Worm (Caenorhabditis elegans) whole organism, L4 larva: ENCODE results near the gene F20D1.3.
A peak's percentile ranks its signal among the peaks of the same experiment; 100 is the strongest.

Source experiments
- D1046.2 ChIP-seq: fragments of 200-800 bp; sonication (Bioruptor generic); IDR thresholded peaks from 2 replicates; pipeline ENCODE4 v1.3.6; 2022; ENCODE audit warnings: missing genetic modification characterization, missing compliant biosample characterization
- F10B5.3 ChIP-seq: sonication (generic microtip); optimal IDR thresholded peaks from 2 replicates; lab custom pipeline; 2016; ENCODE audit warnings: mild to moderate bottlenecking, missing genetic modification characterization, missing compliant biosample characterization
- F44E2.7 ChIP-seq: fragments of 200-800 bp; sonication (Bioruptor generic); IDR thresholded peaks from 2 replicates; pipeline ENCODE4 v2.1.2; 2022; ENCODE audit warnings: missing genetic modification characterization, missing compliant biosample characterization
- F49E8.2 ChIP-seq: sonication (generic microtip); optimal IDR thresholded peaks from 2 replicates; lab custom pipeline; 2016; ENCODE audit warnings: missing compliant biosample characterization, mild to moderate bottlenecking, missing genetic modification characterization, borderline replicate concordance
- T26A8.4 ChIP-seq: fragments of 200-800 bp; sonication (Bioruptor generic); IDR thresholded peaks from 2 replicates; pipeline ENCODE4 v1.3.6; 2022; ENCODE audit warnings: missing genetic modification characterization, missing compliant biosample characterization
- Y48G9A.11 ChIP-seq: fragments of 200-800 bp; sonication (Bioruptor generic); IDR thresholded peaks from 2 replicates; pipeline ENCODE4 v1.3.6; 2022; ENCODE audit warnings: missing genetic modification reagents, missing genetic modification characterization, missing compliant biosample characterization
- Y5F2A.4 ChIP-seq: fragments of 200-800 bp; sonication (Bioruptor generic); optimal IDR thresholded peaks from 2 replicates; lab custom pipeline; 2018; ENCODE audit warnings: mild to moderate bottlenecking, missing genetic modification characterization, missing compliant biosample characterization
- Y75B8A.6 ChIP-seq: fragments of 200-800 bp; sonication (Bioruptor generic); IDR thresholded peaks from 2 replicates; pipeline ENCODE4 v1.3.6; 2022; ENCODE audit warnings: missing genetic modification reagents, missing genetic modification characterization, missing compliant biosample characterization
- aha-1 ChIP-seq: fragments of 150-350 bp; peaks from one replicate; lab custom pipeline; 2014; ENCODE audit warnings: missing biosample characterization, missing genetic modification characterization
- ama-1 ChIP-seq: fragments of 150-350 bp; optimal IDR thresholded peaks from 2 replicates; lab custom pipeline; 2014; ENCODE audit warnings: inconsistent platforms, mixed read lengths
- ceh-28 ChIP-seq: fragments of 150-350 bp; optimal IDR thresholded peaks from 2 replicates; lab custom pipeline; 2014; ENCODE audit warnings: missing biosample characterization, missing genetic modification reagents, missing genetic modification characterization
- ceh-32 ChIP-seq: sonication (generic microtip); optimal IDR thresholded peaks from 2 replicates; lab custom pipeline; 2016; ENCODE audit warnings: mild to moderate bottlenecking, missing genetic modification characterization, missing compliant biosample characterization; ENCODE audit not compliant: poor library complexity
- daf-12 ChIP-seq: fragments of 150-350 bp; optimal IDR thresholded peaks from 2 replicates; lab custom pipeline; 2014; ENCODE audit warnings: missing biosample characterization, missing genetic modification reagents, missing genetic modification characterization
- daf-16 ChIP-seq, 3 experiments: sonication (generic microtip); optimal IDR thresholded peaks; 2 replicates each; lab custom pipeline; 2016 to 2017; ENCODE audit warnings: missing genetic modification characterization in 3 of 3, missing genetic modification reagents in 3 of 3, mild to moderate bottlenecking in 2 of 3, missing compliant biosample characterization in 2 of 3, missing biosample characterization in 1 of 3, moderate library complexity in 1 of 3
- daf-8 ChIP-seq: fragments of 200-800 bp; sonication (Bioruptor generic); IDR thresholded peaks from 2 replicates; pipeline ENCODE4 v1.3.6; 2022; ENCODE audit warnings: missing genetic modification characterization, missing compliant biosample characterization
- dmd-6 ChIP-seq: fragments of 200-800 bp; sonication (Bioruptor generic); IDR thresholded peaks from 2 replicates; pipeline ENCODE4 v1.3.6; 2022; ENCODE audit warnings: missing genetic modification reagents, missing genetic modification characterization, missing compliant biosample characterization
- dmd-8 ChIP-seq: fragments of 200-800 bp; sonication (Bioruptor generic); IDR thresholded peaks from 2 replicates; pipeline ENCODE4 v1.3.6; 2022; ENCODE audit warnings: missing genetic modification characterization, missing compliant biosample characterization
- dmd-9 ChIP-seq: fragments of 200-800 bp; sonication (Bioruptor generic); IDR thresholded peaks from 2 replicates; pipeline ENCODE4 v1.3.6; 2022; ENCODE audit warnings: missing genetic modification reagents, missing genetic modification characterization, missing compliant biosample characterization
- dve-1 ChIP-seq: sonication (generic microtip); optimal IDR thresholded peaks from 2 replicates; lab custom pipeline; 2017; ENCODE audit warnings: antibody characterized with exemption, mild to moderate bottlenecking, missing genetic modification characterization, missing compliant biosample characterization; ENCODE audit not compliant: insufficient read depth
- fkh-10 ChIP-seq: fragments of 150-350 bp; optimal IDR thresholded peaks from 2 replicates; lab custom pipeline; 2014; ENCODE audit warnings: missing biosample characterization, missing genetic modification reagents, missing genetic modification characterization
- gei-8 ChIP-seq: fragments of 200-800 bp; sonication (Bioruptor generic); optimal IDR thresholded peaks from 2 replicates; lab custom pipeline; 2018; ENCODE audit warnings: mild to moderate bottlenecking, missing genetic modification characterization, missing compliant biosample characterization
- hlh-11 ChIP-seq: fragments of 200-800 bp; sonication (Bioruptor generic); optimal IDR thresholded peaks from 2 replicates; lab custom pipeline; 2018; ENCODE audit warnings: mild to moderate bottlenecking, missing genetic modification characterization, missing compliant biosample characterization
- hlh-30 ChIP-seq: sonication (generic microtip); optimal IDR thresholded peaks from 2 replicates; lab custom pipeline; 2017; ENCODE audit warnings: antibody characterized with exemption, mild to moderate bottlenecking, missing genetic modification characterization, missing compliant biosample characterization; ENCODE audit not compliant: insufficient read depth
- lim-7 ChIP-seq: fragments of 200-800 bp; sonication (Bioruptor generic); IDR thresholded peaks from 2 replicates; pipeline ENCODE4 v1.3.6; 2022; ENCODE audit warnings: missing genetic modification characterization, missing compliant biosample characterization
- lin-15B ChIP-seq: fragments of 150-350 bp; sonication (generic microtip); optimal IDR thresholded peaks from 3 replicates; lab custom pipeline; 2014; ENCODE audit warnings: missing biosample characterization, missing genetic modification characterization
- lin-29 ChIP-seq: fragments of 200-800 bp; sonication (Bioruptor generic); IDR thresholded peaks from 2 replicates; pipeline ENCODE4 v1.3.6; 2022; ENCODE audit warnings: missing genetic modification reagents, missing genetic modification characterization, missing compliant biosample characterization
- lin-39 ChIP-seq: fragments of 150-350 bp; optimal IDR thresholded peaks from 2 replicates; lab custom pipeline; 2014; ENCODE audit warnings: missing biosample characterization, missing genetic modification reagents, missing genetic modification characterization
- madf-9 ChIP-seq: fragments of 200-800 bp; sonication (Bioruptor generic); conservative IDR thresholded peaks from 2 replicates; pipeline ENCODE4 v1.3.6; 2022; ENCODE audit warnings: missing genetic modification reagents, missing genetic modification characterization, missing compliant biosample characterization
- mdl-1 ChIP-seq, 2 experiments: fragments of 150-350 bp in 1 of 2; sonication (generic microtip) in 1 of 2; optimal IDR thresholded peaks; 2 replicates each; lab custom pipeline; 2014 to 2017; ENCODE audit warnings: missing biosample characterization in 2 of 2, missing genetic modification characterization in 2 of 2
- mep-1 ChIP-seq: fragments of 150-350 bp; sonication (generic microtip); optimal IDR thresholded peaks from 3 replicates; lab custom pipeline; 2014; ENCODE audit warnings: missing biosample characterization, missing genetic modification characterization
- mxl-2 ChIP-seq: fragments of 200-800 bp; sonication (Bioruptor generic); conservative IDR thresholded peaks from 2 replicates; pipeline ENCODE4 v1.3.6; 2022; ENCODE audit warnings: missing genetic modification reagents, missing genetic modification characterization, missing compliant biosample characterization
- nhr-237 ChIP-seq: sonication (generic microtip); optimal IDR thresholded peaks from 2 replicates; lab custom pipeline; 2017; ENCODE audit warnings: missing biosample characterization, missing genetic modification characterization
- nhr-25 ChIP-seq: sonication (generic microtip); optimal IDR thresholded peaks from 2 replicates; lab custom pipeline; 2017; ENCODE audit warnings: missing genetic modification characterization, mild to moderate bottlenecking, missing compliant biosample characterization, antibody characterized with exemption, moderate library complexity, borderline replicate concordance; ENCODE audit not compliant: insufficient read depth
- nhr-28 ChIP-seq: fragments of 150-350 bp; optimal IDR thresholded peaks from 2 replicates; lab custom pipeline; 2014; ENCODE audit warnings: missing biosample characterization, missing genetic modification characterization
- nhr-41 ChIP-seq: fragments of 200-800 bp; sonication (Bioruptor generic); IDR thresholded peaks from 2 replicates; pipeline ENCODE4 v1.3.6; 2022; ENCODE audit warnings: missing genetic modification reagents, missing genetic modification characterization, missing compliant biosample characterization
- nhr-6 ChIP-seq: fragments of 150-350 bp; optimal IDR thresholded peaks from 2 replicates; lab custom pipeline; 2014; ENCODE audit warnings: missing biosample characterization, missing genetic modification characterization
- pha-4 ChIP-seq, 2 experiments: fragments of 150-350 bp in 1 of 2; fragments of 200-800 bp in 1 of 2; sonication (Bioruptor generic) in 1 of 2; IDR thresholded peaks in 1 of 2; optimal IDR thresholded peaks in 1 of 2; 2 replicates each; pipeline versions ENCODE4 v1.3.6 to Lab custom; 2014 to 2022; ENCODE audit warnings: missing genetic modification characterization in 2 of 2, missing genetic modification reagents in 2 of 2, missing biosample characterization in 1 of 2, missing compliant biosample characterization in 1 of 2
- pqm-1 ChIP-seq: sonication (generic microtip); optimal IDR thresholded peaks from 2 replicates; lab custom pipeline; 2017; ENCODE audit warnings: missing biosample characterization, missing genetic modification characterization
- sdz-12 ChIP-seq: fragments of 200-800 bp; sonication (Bioruptor generic); optimal IDR thresholded peaks from 2 replicates; lab custom pipeline; 2018; ENCODE audit warnings: mild to moderate bottlenecking, missing genetic modification characterization, missing compliant biosample characterization
- skn-1 ChIP-seq: fragments of 150-350 bp; optimal IDR thresholded peaks from 2 replicates; lab custom pipeline; 2014; ENCODE audit warnings: missing biosample characterization, missing genetic modification characterization
- snpc-4 ChIP-seq: fragments of 150-350 bp; optimal IDR thresholded peaks from 2 replicates; lab custom pipeline; 2014; ENCODE audit warnings: missing biosample characterization, missing genetic modification characterization
- spr-1 ChIP-seq: sonication (generic microtip); optimal IDR thresholded peaks from 2 replicates; lab custom pipeline; 2016; ENCODE audit warnings: mild to moderate bottlenecking, missing genetic modification characterization, missing compliant biosample characterization
- spr-3 ChIP-seq: fragments of 200-800 bp; sonication (Bioruptor generic); optimal IDR thresholded peaks from 2 replicates; lab custom pipeline; 2018; ENCODE audit warnings: mild to moderate bottlenecking, missing genetic modification characterization, missing compliant biosample characterization
- unc-130 ChIP-seq: sonication (generic microtip); optimal IDR thresholded peaks from 2 replicates; lab custom pipeline; 2016; ENCODE audit warnings: missing genetic modification reagents, missing genetic modification characterization, missing compliant biosample characterization
- vab-7 ChIP-seq: fragments of 200-800 bp; sonication (Bioruptor generic); IDR thresholded peaks from 2 replicates; pipeline ENCODE4 v1.3.6; 2022; ENCODE audit warnings: missing genetic modification reagents, missing genetic modification characterization, missing compliant biosample characterization
- zfp-2 ChIP-seq: sonication (generic microtip); optimal IDR thresholded peaks from 2 replicates; lab custom pipeline; 2016; ENCODE audit warnings: mild to moderate bottlenecking, missing genetic modification characterization, missing compliant biosample characterization
- zfp-3 ChIP-seq: fragments of 200-800 bp; sonication (Bioruptor generic); conservative IDR thresholded peaks from 2 replicates; pipeline ENCODE4 v1.3.6; 2022; ENCODE audit warnings: missing genetic modification reagents, missing genetic modification characterization, missing compliant biosample characterization
- ztf-7 ChIP-seq: fragments of 150-350 bp; optimal IDR thresholded peaks from 2 replicates; lab custom pipeline; 2014; ENCODE audit warnings: missing biosample characterization, missing genetic modification characterization

F20D1.3 gene

ce11 chrX:14978756-14979155 lies 2.8 kb downstream of the F20D1.3 start (continued):
- TF ChIP-seq vab-7 (GFP tag; lab: Robert Waterston, UW), result no peak
- TF ChIP-seq nhr-6 (tag; lab: Kevin White, UChicago), result no peak
- peak in 1 of 2 experiments; percentile 66 for TF ChIP-seq daf-16 (GFP tag; optimal IDR thresholded peaks at IDR 0.05; lab: Kevin White, UChicago)
- peak; percentile 38 for TF ChIP-seq daf-16 (tag; optimal IDR thresholded peaks at IDR 0.05; lab: Kevin White, UChicago)
- TF ChIP-seq zfp-3, result no peak
- peak; percentile 76 for TF ChIP-seq ama-1
- TF ChIP-seq ztf-7, result peak; percentile 32
- TF ChIP-seq zfp-2, result no peak
- TF ChIP-seq hlh-11 (tag; lab: Kevin White, UChicago), result peak; percentile 13
- TF ChIP-seq lin-29 (GFP tag; lab: Robert Waterston, UW), result no peak
- no peak for TF ChIP-seq daf-12 (tag; lab: Kevin White, UChicago)
- TF ChIP-seq lin-39, result no peak
- no peak for TF ChIP-seq lim-7
- no peak for TF ChIP-seq Y5F2A.4
- no peak for TF ChIP-seq lin-15B (tag; lab: Kevin White, UChicago)
- no peak for TF ChIP-seq fkh-10 (GFP tag; lab: Kevin White, UChicago)
- no peak for TF ChIP-seq F49E8.2 (tag; lab: Kevin White, UChicago)
- TF ChIP-seq hlh-30 (tag; lab: Kevin White, UChicago), result peak; percentile 19
- TF ChIP-seq T26A8.4 (GFP tag; lab: Robert Waterston, UW), result peak; percentile 27; the same call in 1 of the 2 replicates
- no peak for TF ChIP-seq pqm-1
- TF ChIP-seq dve-1 (tag; lab: Kevin White, UChicago), result peak; percentile 53
- TF ChIP-seq Y75B8A.6, result no peak
- no peak for TF ChIP-seq pha-4 (GFP tag; IDR thresholded peaks at IDR 0.05; lab: Robert Waterston, UW)
- TF ChIP-seq pha-4 (tag; optimal IDR thresholded peaks at IDR 0.05; lab: Kevin White, UChicago), result peak; percentile 62
- TF ChIP-seq spr-3 (GFP tag; lab: Kevin White, UChicago), result no peak
- TF ChIP-seq dmd-9, result no peak
- TF ChIP-seq ceh-32 (tag; lab: Kevin White, UChicago), result no peak
- no peak for TF ChIP-seq skn-1 (tag; lab: Kevin White, UChicago)
- TF ChIP-seq gei-8, result no peak
- no peak for TF ChIP-seq spr-1 (tag; lab: Kevin White, UChicago)
- no peak for TF ChIP-seq F44E2.7 (GFP tag; lab: Robert Waterston, UW)
- peak; percentile 55 for TF ChIP-seq nhr-25 (tag; lab: Kevin White, UChicago)
- TF ChIP-seq mep-1 (tag; lab: Kevin White, UChicago), result peak; percentile 62
- TF ChIP-seq dmd-6 (GFP tag; lab: Robert Waterston, UW), result no peak
- no peak for TF ChIP-seq aha-1
- TF ChIP-seq nhr-237, result no peak
- TF ChIP-seq mxl-2 (GFP tag; lab: Robert Waterston, UW), result no peak
- no peak for TF ChIP-seq F10B5.3 (tag; lab: Kevin White, UChicago)
- no peak for TF ChIP-seq unc-130

DNA sequence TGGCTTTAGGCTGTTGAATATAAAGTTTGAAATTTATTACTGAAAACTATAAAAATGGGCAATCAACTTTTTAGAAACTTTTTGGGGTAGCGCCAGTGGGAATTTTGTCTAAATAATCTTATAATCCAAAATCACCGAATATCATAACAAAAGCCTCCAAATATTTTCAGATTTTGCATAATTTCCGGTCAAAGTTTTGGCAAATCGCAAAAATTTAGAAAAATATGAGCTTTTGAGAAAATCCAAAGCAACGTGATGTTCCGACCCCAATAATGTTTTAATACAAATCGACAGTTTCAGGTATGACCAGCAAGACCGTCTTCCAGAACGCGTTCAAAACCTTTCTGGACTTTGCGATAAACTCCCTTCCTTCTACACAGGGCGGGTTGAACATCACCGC lies 3.5 kb downstream of the F20D1.3 start, which contains the start of gene emre-1:
Gene emre-1 (plus strand): TSS at position 301 of the 400 bp plus-strand sequence.
- TF ChIP-seq T26A8.4 (GFP tag; lab: Robert Waterston, UW) (no peak), nhr-41 (GFP tag; lab: Robert Waterston, UW) (no peak), mdl-1 (tag; optimal IDR thresholded peaks at IDR 0.05; lab: Kevin White, UChicago) (no peak), dmd-8 (no peak), daf-8 (GFP tag; lab: Robert Waterston, UW) (no peak), ceh-28 (tag; lab: Kevin White, UChicago) (no peak), nhr-28 (tag; lab: Kevin White, UChicago) (no peak), snpc-4 (tag; lab: Kevin White, UChicago) (no peak), Y48G9A.11 (GFP tag; lab: Robert Waterston, UW) (no peak), hlh-11 (tag; lab: Kevin White, UChicago) (no peak), madf-9 (GFP tag; lab: Robert Waterston, UW) (no peak), D1046.2 (GFP tag; lab: Robert Waterston, UW) (no peak), sdz-12 (GFP tag; lab: Kevin White, UChicago) (no peak), aha-1 (no peak)
